Worm (Caenorhabditis elegans): ENCODE data around the gene F42H10.2.

DNA sequence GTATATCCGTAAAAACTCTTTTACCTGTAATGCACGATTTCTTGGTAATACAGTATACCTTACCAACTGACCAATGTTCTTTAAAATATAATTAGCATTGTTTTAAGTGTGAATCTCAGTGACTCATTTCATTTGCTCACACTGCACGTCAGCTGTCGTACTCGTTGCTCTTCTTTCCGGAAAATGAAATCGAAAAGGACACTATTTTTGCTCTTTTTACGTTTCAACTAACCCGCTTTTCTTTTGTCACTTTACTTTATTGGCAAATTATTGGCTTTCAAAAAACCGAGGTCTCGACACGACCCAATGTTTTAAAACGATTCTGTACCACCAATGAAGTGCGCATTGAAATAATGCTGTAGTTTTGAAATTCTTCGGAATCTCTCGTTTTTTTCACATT lies 10.1 kb upstream of the F42H10.2 start, which contains the start of gene F42H10.6:
- no peak for TF ChIP-seq lin-35 (GFP tag; optimal IDR thresholded peaks at IDR 0.05)
- no peak for TF ChIP-seq Y116A8C.19 (tag; optimal IDR thresholded peaks at IDR 0.05; ENCODE audit: borderline replicate concordance)
- no peak for TF ChIP-seq zag-1 (tag; optimal IDR thresholded peaks at IDR 0.05)
- TF ChIP-seq nhr-12 (tag; optimal IDR thresholded peaks at IDR 0.05) = no peak
- no peak for TF ChIP-seq ceh-8 (GFP tag; optimal IDR thresholded peaks at IDR 0.05)
- no peak for TF ChIP-seq efl-1 (optimal IDR thresholded peaks at IDR 0.05)
- no peak for TF ChIP-seq efl-1 (GFP tag; optimal IDR thresholded peaks at IDR 0.05 in 1 of 2)
